Fruit fly (Drosophila melanogaster) whole organism, wandering third instar larva: ENCODE results near the gene tctn.

ENCODE experiments used
- Dfd ChIP-seq: fragments of >200 bp; optimal IDR thresholded peaks from 2 replicates; lab custom pipeline; 2017; ENCODE audit warnings: missing biosample characterization, missing genetic modification characterization
- Myc ChIP-seq: fragments of >200 bp; optimal IDR thresholded peaks from 2 replicates; lab custom pipeline; 2017
- brk ChIP-seq: fragments of 200-800 bp; sonication (Bioruptor generic); optimal IDR thresholded peaks from 2 replicates; lab custom pipeline; 2016; ENCODE audit warnings: missing biosample characterization, mild to moderate bottlenecking, missing genetic modification characterization
- fru ChIP-seq: fragments of 200-800 bp; sonication (Bioruptor generic); optimal IDR thresholded peaks from 3 replicates; lab custom pipeline; 2016; ENCODE audit warnings: missing biosample characterization, mild to moderate bottlenecking, missing genetic modification characterization
- pan ChIP-seq: fragments of >200 bp; optimal IDR thresholded peaks from 2 replicates; lab custom pipeline; 2017

DNA sequence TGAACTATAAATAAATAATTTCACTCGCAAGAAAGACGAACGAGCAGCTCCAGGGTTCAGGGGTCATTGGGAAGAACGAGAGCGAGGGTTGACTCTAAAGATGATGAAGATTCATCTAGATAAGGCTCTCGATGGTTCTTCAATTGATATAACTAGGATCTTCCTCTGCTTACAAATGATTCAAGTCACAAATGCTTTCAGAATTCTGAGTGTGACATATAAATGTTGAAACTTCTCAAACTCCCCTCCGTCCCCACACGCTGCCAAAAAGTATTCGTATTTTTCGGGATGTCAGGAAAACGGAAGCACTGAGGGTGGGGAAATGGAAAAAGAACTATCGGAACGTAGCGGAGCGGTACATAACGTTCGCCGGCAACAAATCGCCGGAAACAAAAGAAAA lies 40.7 kb upstream of the tctn start:
- no peak for TF ChIP-seq fru (GFP tag; lab: Kevin White, UChicago)
- no peak for TF ChIP-seq pan
- no peak for TF ChIP-seq Dfd (GFP tag; lab: Kevin White, UChicago)
- no peak for TF ChIP-seq Myc (lab: Kevin White, UChicago)
- no peak for TF ChIP-seq brk
